Worm (Caenorhabditis elegans) whole organism, L1 larva: ENCODE data around the gene Y39A1A.10.

Experiments
- egl-27 ChIP-seq, 2 experiments: fragments of 150-350 bp in 1 of 2; sonication (generic microtip); optimal IDR thresholded peaks; 3 replicates each; lab custom pipeline; 2017 to 2018; ENCODE audit warnings: missing biosample characterization in 2 of 2, missing genetic modification characterization in 2 of 2, missing genetic modification reagents in 2 of 2
- lin-35 ChIP-seq, 2 experiments: fragments of 150-350 bp; optimal IDR thresholded peaks; 2 replicates each; lab custom pipeline; 2014; ENCODE audit warnings: missing biosample characterization in 2 of 2, missing genetic modification characterization in 2 of 2, missing genetic modification reagents in 2 of 2
- mab-9 ChIP-seq: fragments of 200-800 bp; sonication (Bioruptor generic); IDR thresholded peaks from 2 replicates; pipeline ENCODE4 v1.3.6; 2022; ENCODE audit warnings: missing genetic modification reagents, missing genetic modification characterization, missing compliant biosample characterization
- snpc-4 ChIP-seq: fragments of 150-350 bp; optimal IDR thresholded peaks from 2 replicates; lab custom pipeline; 2014; ENCODE audit warnings: missing biosample characterization, missing genetic modification characterization
- swsn-7 ChIP-seq: sonication (generic microtip); optimal IDR thresholded peaks from 2 replicates; lab custom pipeline; 2016; ENCODE audit warnings: missing genetic modification characterization, missing compliant biosample characterization

DNA sequence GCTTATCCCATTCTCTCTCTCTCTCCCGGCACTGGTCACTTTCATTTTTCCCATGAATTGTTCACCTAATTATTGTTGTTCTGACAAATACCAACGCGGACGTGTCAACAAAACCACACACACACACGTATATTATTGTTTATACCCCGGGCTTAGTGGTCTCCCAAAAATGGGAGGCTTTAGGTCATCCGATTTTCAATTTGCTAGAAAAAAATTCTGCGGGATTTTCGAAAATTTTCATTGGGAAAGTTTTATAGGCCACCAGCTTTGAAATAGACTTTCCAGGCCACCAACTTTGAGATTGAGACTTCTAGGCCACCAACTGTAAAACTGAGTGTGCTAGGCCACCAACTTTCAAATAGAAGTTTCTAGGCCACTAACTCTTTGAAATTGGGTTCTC, 5.4 kb downstream of the Y39A1A.10 start:
- TF ChIP-seq lin-35 (GFP tag; optimal IDR thresholded peaks at IDR 0.05; lab: Kevin White, UChicago), result no peak
- TF ChIP-seq snpc-4, result no peak
- no peak for TF ChIP-seq mab-9
- no peak for TF ChIP-seq swsn-7
- TF ChIP-seq egl-27 (tag; optimal IDR thresholded peaks at IDR 0.05; lab: Kevin White, UChicago), result no peak
